Fruit fly (Drosophila melanogaster) whole organism, adult: ENCODE data around the gene CG8773.

Source experiments
- CG11617 ChIP-seq: fragments of 200-800 bp; sonication (Bioruptor generic); optimal IDR thresholded peaks from 2 replicates; lab custom pipeline; 2017; ENCODE audit warnings: mild to moderate bottlenecking, missing biosample characterization, missing genetic modification reagents, missing genetic modification characterization
- CG12768 ChIP-seq: fragments of 200-800 bp; sonication (Bioruptor generic); optimal IDR thresholded peaks from 2 replicates; lab custom pipeline; 2017; ENCODE audit warnings: missing biosample characterization, missing genetic modification characterization, mild to moderate bottlenecking, moderate library complexity, missing genetic modification reagents
- CG14711 ChIP-seq: fragments of 200-800 bp; sonication (Bioruptor generic); optimal IDR thresholded peaks from 2 replicates; lab custom pipeline; 2018; ENCODE audit warnings: missing biosample characterization, mild to moderate bottlenecking, missing genetic modification characterization, moderate library complexity
- CG1620 ChIP-seq: fragments of 200-800 bp; sonication (Bioruptor generic); optimal IDR thresholded peaks from 2 replicates; lab custom pipeline; 2016; ENCODE audit warnings: missing biosample characterization, missing genetic modification characterization
- CG33017 ChIP-seq: fragments of 200-800 bp; sonication (Bioruptor generic); optimal IDR thresholded peaks from 2 replicates; lab custom pipeline; 2018; ENCODE audit warnings: missing biosample characterization, mild to moderate bottlenecking, missing genetic modification characterization, moderate library complexity
- CG5204 ChIP-seq: fragments of 200-800 bp; sonication (Bioruptor generic); optimal IDR thresholded peaks from 2 replicates; lab custom pipeline; 2016; ENCODE audit warnings: missing biosample characterization, missing genetic modification characterization
- CG7045 ChIP-seq: fragments of 200-800 bp; sonication (Bioruptor generic); optimal IDR thresholded peaks from 2 replicates; lab custom pipeline; 2017; ENCODE audit warnings: missing biosample characterization, mild to moderate bottlenecking, missing genetic modification characterization
- CG7101 ChIP-seq: fragments of 200-800 bp; sonication (Bioruptor generic); optimal IDR thresholded peaks from 2 replicates; lab custom pipeline; 2018; ENCODE audit warnings: missing biosample characterization, mild to moderate bottlenecking, missing genetic modification characterization, moderate library complexity
- Clk ChIP-seq: fragments of 200-800 bp; sonication (Bioruptor generic); optimal IDR thresholded peaks from 2 replicates; lab custom pipeline; 2017; ENCODE audit warnings: missing biosample characterization, missing genetic modification characterization
- Crg-1 ChIP-seq: fragments of 200-800 bp; sonication (Bioruptor generic); optimal IDR thresholded peaks from 2 replicates; lab custom pipeline; 2016; ENCODE audit warnings: missing biosample characterization, missing genetic modification characterization
- Hr96 ChIP-seq: fragments of 200-800 bp; sonication (Bioruptor generic); optimal IDR thresholded peaks from 2 replicates; lab custom pipeline; 2016; ENCODE audit warnings: missing biosample characterization, missing genetic modification characterization
- Mnt ChIP-seq: fragments of 200-800 bp; sonication (Bioruptor generic); optimal IDR thresholded peaks from 2 replicates; lab custom pipeline; 2016; ENCODE audit warnings: missing biosample characterization, mild to moderate bottlenecking, missing genetic modification characterization
- bab1 ChIP-seq: fragments of 200-800 bp; sonication (Bioruptor generic); optimal IDR thresholded peaks from 3 replicates; lab custom pipeline; 2019; ENCODE audit warnings: missing biosample characterization, mild to moderate bottlenecking, missing genetic modification characterization, moderate library complexity
- cic ChIP-seq: fragments of 200-800 bp; sonication (Bioruptor generic); optimal IDR thresholded peaks from 2 replicates; lab custom pipeline; 2017; ENCODE audit warnings: missing biosample characterization, mild to moderate bottlenecking, missing genetic modification characterization, moderate library complexity
- cnc ChIP-seq, 2 experiments: fragments of >200 bp; optimal IDR thresholded peaks; 2 replicates each; lab custom pipeline; 2017
- kay ChIP-seq: fragments of 200-800 bp; sonication (Bioruptor generic); peaks from one replicate; lab custom pipeline; 2016; ENCODE audit warnings: missing biosample characterization, missing genetic modification characterization, borderline replicate concordance
- ovo ChIP-seq: fragments of 200-800 bp; sonication (Bioruptor generic); optimal IDR thresholded peaks from 2 replicates; lab custom pipeline; 2016; ENCODE audit warnings: missing biosample characterization, missing genetic modification characterization
- pad ChIP-seq: fragments of 200-800 bp; sonication (Bioruptor generic); optimal IDR thresholded peaks from 3 replicates; lab custom pipeline; 2017; ENCODE audit warnings: missing biosample characterization, missing genetic modification characterization, mild to moderate bottlenecking, moderate library complexity, missing genetic modification reagents
- tj ChIP-seq: fragments of 200-800 bp; sonication (Bioruptor generic); optimal IDR thresholded peaks from 3 replicates; lab custom pipeline; 2017; ENCODE audit warnings: missing biosample characterization, mild to moderate bottlenecking, missing genetic modification characterization, moderate library complexity
- toe ChIP-seq: fragments of 200-800 bp; sonication (Bioruptor generic); optimal IDR thresholded peaks from 2 replicates; lab custom pipeline; 2016; ENCODE audit warnings: missing biosample characterization, missing genetic modification characterization

The CG8773 gene

dm6 chr3R:13285110-13285509 lies 9.4 kb upstream of the CG8773 start:
- TF ChIP-seq CG12768 (GFP tag; lab: Kevin White, UChicago) (no peak), CG7045 (GFP tag; lab: Kevin White, UChicago) (no peak), toe (GFP tag; lab: Kevin White, UChicago) (no peak), CG7101 (no peak), cnc (optimal IDR thresholded peaks at IDR 0.05; lab: Kevin White, UChicago) (no peak), kay (no peak), Crg-1 (GFP tag; lab: Kevin White, UChicago) (no peak), ovo (GFP tag; lab: Kevin White, UChicago) (no peak), CG33017 (tag; lab: Kevin White, UChicago) (no peak), Hr96 (GFP tag; lab: Kevin White, UChicago) (no peak)

- TF ChIP-seq ovo (GFP tag; lab: Kevin White, UChicago) (no peak), CG12768 (GFP tag; lab: Kevin White, UChicago) (no peak), cic (no peak), Hr96 (GFP tag; lab: Kevin White, UChicago) (no peak), kay (no peak), pad (GFP tag; lab: Kevin White, UChicago) (no peak), cnc (optimal IDR thresholded peaks at IDR 0.05; lab: Kevin White, UChicago) (no peak), CG33017 (tag; lab: Kevin White, UChicago) (no peak), CG14711 (tag; lab: Kevin White, UChicago) (no peak), CG7101 (no peak), CG1620 (GFP tag; lab: Kevin White, UChicago) (no peak), CG7045 (GFP tag; lab: Kevin White, UChicago) (no peak), tj (GFP tag; lab: Kevin White, UChicago) (no peak), Mnt (GFP tag; lab: Kevin White, UChicago) (no peak), CG5204 (GFP tag; lab: Kevin White, UChicago) (no peak), toe (GFP tag; lab: Kevin White, UChicago) (no peak), Crg-1 (GFP tag; lab: Kevin White, UChicago) (no peak)
Measured at dm6 chr3R:13286118-13286579, 8.4 kb upstream of the CG8773 start, which contains the start of gene CG15888. Gene CG15888, minus strand, starts transcription at chr3R:13286529.

DNA sequence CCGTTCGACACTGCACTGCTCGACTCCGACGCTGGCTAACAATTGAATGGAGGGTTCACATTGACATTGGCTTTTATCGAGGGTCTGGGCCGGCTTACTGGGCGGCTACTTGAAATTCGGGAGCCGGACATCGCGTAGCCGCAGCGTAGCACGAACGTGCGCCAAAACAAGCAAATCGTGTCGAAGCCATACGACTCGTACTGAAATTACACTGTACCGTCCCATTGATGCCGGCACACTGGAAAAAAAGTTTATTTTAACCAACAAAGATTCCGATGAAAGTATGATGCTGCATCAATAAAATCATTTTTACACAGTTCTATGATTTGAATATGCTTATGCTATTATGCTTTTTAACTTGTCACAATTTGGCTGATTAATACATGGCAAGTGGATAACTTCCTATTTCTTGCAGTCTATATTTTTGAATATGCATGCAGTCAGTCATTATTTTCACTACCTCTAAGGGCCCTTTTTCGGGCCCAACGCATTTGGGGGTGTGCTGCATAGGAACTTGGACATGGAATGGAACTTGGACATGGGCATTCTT lies 5.7 kb upstream of the CG8773 start, which contains the start of gene apn:
apn (minus strand) TSS at position 51 of the 550 bp plus-strand sequence.
- no peak for TF ChIP-seq CG7101
- TF ChIP-seq Hr96 (GFP tag; lab: Kevin White, UChicago) = no peak
- no peak for TF ChIP-seq CG33017 (tag; lab: Kevin White, UChicago)
- no peak for TF ChIP-seq ovo (GFP tag; lab: Kevin White, UChicago)
- TF ChIP-seq CG11617 (GFP tag; lab: Kevin White, UChicago) = no peak
- TF ChIP-seq Crg-1 (GFP tag; lab: Kevin White, UChicago) = no peak
- no peak for TF ChIP-seq CG14711 (tag; lab: Kevin White, UChicago)
- TF ChIP-seq toe (GFP tag; lab: Kevin White, UChicago) = no peak
- TF ChIP-seq CG1620 (GFP tag; lab: Kevin White, UChicago) = no peak
- no peak for TF ChIP-seq bab1
- no peak for TF ChIP-seq kay
- no peak for TF ChIP-seq Mnt (GFP tag; lab: Kevin White, UChicago)
- no peak for TF ChIP-seq CG7045 (GFP tag; lab: Kevin White, UChicago)
- no peak for TF ChIP-seq cic
- TF ChIP-seq tj (GFP tag; lab: Kevin White, UChicago) = no peak
- no peak for TF ChIP-seq CG12768 (GFP tag; lab: Kevin White, UChicago)
- no peak for TF ChIP-seq CG5204 (GFP tag; lab: Kevin White, UChicago)
- no peak for TF ChIP-seq cnc (optimal IDR thresholded peaks at IDR 0.05; lab: Kevin White, UChicago)
- no peak for TF ChIP-seq Clk (GFP tag; lab: Kevin White, UChicago)
- no peak for TF ChIP-seq pad (GFP tag; lab: Kevin White, UChicago)

- TF ChIP-seq cnc (optimal IDR thresholded peaks at IDR 0.05; lab: Kevin White, UChicago) (no peak), CG5204 (GFP tag; lab: Kevin White, UChicago) (no peak), tj (GFP tag; lab: Kevin White, UChicago) (no peak), Mnt (GFP tag; lab: Kevin White, UChicago) (no peak), CG14711 (tag; lab: Kevin White, UChicago) (no peak), bab1 (no peak), CG11617 (GFP tag; lab: Kevin White, UChicago) (no peak), CG12768 (GFP tag; lab: Kevin White, UChicago) (no peak), Crg-1 (GFP tag; lab: Kevin White, UChicago) (no peak), CG7101 (no peak), cic (no peak)
Measured at dm6 chr3R:13290329-13290728, 4.2 kb upstream of the CG8773 start, which contains the start of gene Osi22. Gene Osi22, plus strand, starts transcription at chr3R:13290629.

dm6 chr3R:13293148-13293756 lies 1.3 kb upstream of the CG8773 start, which contains the start of gene wntD:
Gene wntD, minus strand, starts transcription at chr3R:13293198.
- no peak for TF ChIP-seq CG1620 (GFP tag; lab: Kevin White, UChicago)
- TF ChIP-seq Mnt (GFP tag; lab: Kevin White, UChicago) = no peak
- TF ChIP-seq kay = no peak
- TF ChIP-seq Clk (GFP tag; lab: Kevin White, UChicago) = no peak
- no peak for TF ChIP-seq Hr96 (GFP tag; lab: Kevin White, UChicago)
- TF ChIP-seq CG12768 (GFP tag; lab: Kevin White, UChicago) = no peak
- TF ChIP-seq CG11617 (GFP tag; lab: Kevin White, UChicago) = no peak
- no peak for TF ChIP-seq pad (GFP tag; lab: Kevin White, UChicago)
- TF ChIP-seq CG14711 (tag; lab: Kevin White, UChicago) = no peak
- no peak for TF ChIP-seq bab1
- TF ChIP-seq CG7101 = no peak
- TF ChIP-seq CG7045 (GFP tag; lab: Kevin White, UChicago) = no peak
- no peak for TF ChIP-seq tj (GFP tag; lab: Kevin White, UChicago)
- TF ChIP-seq cnc (optimal IDR thresholded peaks at IDR 0.05; lab: Kevin White, UChicago) = no peak
- no peak for TF ChIP-seq ovo (GFP tag; lab: Kevin White, UChicago)
- TF ChIP-seq cic = no peak
